Worm (Caenorhabditis elegans) whole organism, L2 larva: ENCODE data around the gene rps-8.

ENCODE experiments used
- F13H6.1 ChIP-seq: sonication (generic microtip); optimal IDR thresholded peaks from 2 replicates; lab custom pipeline; 2016; ENCODE audit warnings: missing genetic modification characterization, missing compliant biosample characterization
- R02D3.7 ChIP-seq: fragments of 150-350 bp; optimal IDR thresholded peaks from 2 replicates; lab custom pipeline; 2014; ENCODE audit warnings: missing biosample characterization, missing genetic modification characterization
- ama-1 ChIP-seq: fragments of 150-350 bp; optimal IDR thresholded peaks from 2 replicates; lab custom pipeline; 2018; ENCODE audit warnings: inconsistent platforms
- ceh-16 ChIP-seq: fragments of 150-350 bp; optimal IDR thresholded peaks from 2 replicates; lab custom pipeline; 2014; ENCODE audit warnings: missing biosample characterization, missing genetic modification characterization
- egl-27 ChIP-seq: sonication (generic microtip); optimal IDR thresholded peaks from 3 replicates; lab custom pipeline; 2017; ENCODE audit warnings: missing biosample characterization, missing genetic modification reagents, missing genetic modification characterization
- fos-1 ChIP-seq: fragments of 150-350 bp; optimal IDR thresholded peaks from 2 replicates; lab custom pipeline; 2014; ENCODE audit warnings: missing biosample characterization, missing genetic modification characterization
- lin-13 ChIP-seq: fragments of 150-350 bp; optimal IDR thresholded peaks from 2 replicates; lab custom pipeline; 2014; ENCODE audit warnings: missing biosample characterization, missing genetic modification reagents, missing genetic modification characterization
- mdl-1 ChIP-seq, 2 experiments: fragments of 150-350 bp in 1 of 2; sonication (generic microtip) in 1 of 2; optimal IDR thresholded peaks; 2 replicates each; lab custom pipeline; 2017; ENCODE audit warnings: missing biosample characterization in 2 of 2, missing genetic modification characterization in 2 of 2
- skn-1 ChIP-seq: sonication (generic microtip); optimal IDR thresholded peaks from 2 replicates; lab custom pipeline; 2017; ENCODE audit warnings: missing biosample characterization, missing genetic modification characterization
- ztf-11 ChIP-seq: sonication (generic microtip); optimal IDR thresholded peaks from 2 replicates; lab custom pipeline; 2017; ENCODE audit warnings: missing biosample characterization, missing genetic modification characterization

DNA sequence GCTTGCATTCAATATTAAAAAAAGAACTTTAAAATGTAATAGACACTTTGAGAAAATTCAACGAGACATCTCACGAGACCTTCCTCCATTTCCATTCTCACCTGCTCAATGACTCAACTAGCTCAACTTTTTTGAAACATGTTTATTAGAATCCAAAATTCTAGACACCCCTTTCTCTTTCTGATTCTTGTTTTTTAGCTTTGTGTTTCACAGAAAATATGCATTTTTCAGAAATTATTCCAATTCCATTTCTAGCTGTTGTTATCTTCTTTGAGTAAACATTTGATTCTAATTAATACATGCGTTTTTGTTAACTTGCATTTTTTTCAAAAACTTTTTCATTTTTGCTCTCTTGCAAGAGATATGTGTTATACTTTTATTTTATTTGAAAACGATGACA lies 12.2 kb downstream of the rps-8 start:
- TF ChIP-seq fos-1 (tag; lab: Kevin White, UChicago) (no peak), ceh-16 (tag; lab: Kevin White, UChicago) (no peak), mdl-1 (tag; optimal IDR thresholded peaks at IDR 0.05; lab: Kevin White, UChicago) (no peak), egl-27 (tag; lab: Kevin White, UChicago) (no peak), skn-1 (no peak), ztf-11 (no peak), R02D3.7 (tag; lab: Kevin White, UChicago) (no peak), lin-13 (GFP tag; lab: Kevin White, UChicago) (no peak), ama-1 (lab: Kevin White, UChicago) (no peak), F13H6.1 (tag; lab: Kevin White, UChicago) (no peak)
